Fruit fly (Drosophila melanogaster) ovary, adult (tissue): Measurements from ENCODE around the gene TwdlX.
A peak's percentile ranks its signal among the peaks of the same experiment; 100 is the strongest.

Experiments
- CG17801 ChIP-seq: fragments of 200-800 bp; optimal IDR thresholded peaks from 2 replicates; lab custom pipeline; 2019; ENCODE audit warnings: missing biosample characterization, mild to moderate bottlenecking, missing genetic modification characterization, moderate library complexity; ENCODE audit not compliant: partially characterized antibody

TwdlX gene

dm6 chrX:16737878-16738277 lies 7.0 kb downstream of the TwdlX start, which contains the start of gene TwdlZ:
TSS of gene TwdlZ (plus strand) at chrX:16738178.
- no peak for TF ChIP-seq CG17801 (GFP tag; lab: Kevin White, UChicago)

dm6 chrX:16740606-16741005 lies 9.7 kb downstream of the TwdlX start, which contains the start of gene CG32568:
TSS of gene CG32568 (plus strand) at chrX:16740906.
- TF ChIP-seq CG17801 (GFP tag; lab: Kevin White, UChicago): no peak

- no peak for TF ChIP-seq CG17801 (GFP tag; lab: Kevin White, UChicago)
Observed at dm6 chrX:16742547-16742946, 11.7 kb downstream of the TwdlX start, which contains the start of gene Twdlalpha. TSS of gene Twdlalpha (plus strand) at chrX:16742847.

- TF ChIP-seq CG17801 (GFP tag; lab: Kevin White, UChicago): no peak
Observed at dm6 chrX:16744345-16744744, 13.5 kb downstream of the TwdlX start.

- TF ChIP-seq CG17801 (GFP tag; lab: Kevin White, UChicago): no peak
Observed at dm6 chrX:16745942-16746341, 15.1 kb downstream of the TwdlX start.

- TF ChIP-seq CG17801 (GFP tag; lab: Kevin White, UChicago): no peak
Observed at dm6 chrX:16746824-16747223, 15.9 kb downstream of the TwdlX start.

- peak; percentile 19 for TF ChIP-seq CG17801 (GFP tag; lab: Kevin White, UChicago)
Observed at dm6 chrX:16747467-16747866, 16.6 kb downstream of the TwdlX start.

dm6 chrX:16749324-16749723 lies 18.4 kb downstream of the TwdlX start:
- no peak for TF ChIP-seq CG17801 (GFP tag; lab: Kevin White, UChicago)

dm6 chrX:16750712-16751578 lies 20.1 kb downstream of the TwdlX start:
- peak; percentile 94 for TF ChIP-seq CG17801 (GFP tag; lab: Kevin White, UChicago)

- TF ChIP-seq CG17801 (GFP tag; lab: Kevin White, UChicago): peak; percentile 23
Observed at dm6 chrX:16751579-16752156, 20.8 kb downstream of the TwdlX start, which contains the start of gene goe. TSS of gene goe (minus strand) at chrX:16751910.

- TF ChIP-seq CG17801 (GFP tag; lab: Kevin White, UChicago): no peak
Observed at dm6 chrX:16753066-16753465, 22.2 kb downstream of the TwdlX start.

- no peak for TF ChIP-seq CG17801 (GFP tag; lab: Kevin White, UChicago)
Observed at dm6 chrX:16757645-16758044, 26.8 kb downstream of the TwdlX start.

dm6 chrX:16760542-16760941 lies 29.7 kb downstream of the TwdlX start:
- no peak for TF ChIP-seq CG17801 (GFP tag; lab: Kevin White, UChicago)

dm6 chrX:16761531-16761930 lies 30.6 kb downstream of the TwdlX start:
- TF ChIP-seq CG17801 (GFP tag; lab: Kevin White, UChicago): no peak

dm6 chrX:16764955-16765354 lies 34.1 kb downstream of the TwdlX start:
- no peak for TF ChIP-seq CG17801 (GFP tag; lab: Kevin White, UChicago)

dm6 chrX:16765809-16766208 lies 34.9 kb downstream of the TwdlX start:
- no peak for TF ChIP-seq CG17801 (GFP tag; lab: Kevin White, UChicago)
